Fruit fly (Drosophila melanogaster) whole organism, embryonic: ENCODE results near the gene Rab39.
A peak's percentile ranks its signal among the peaks of the same experiment; 100 is the strongest.

ENCODE experiments used
- Adf1 ChIP-seq: fragments of 200-800 bp; sonication (Bioruptor generic); IDR thresholded peaks from 2 replicates; pipeline ENCODE4 v1.3.6; 2022; ENCODE audit warnings: missing biosample characterization, missing genetic modification characterization
- Asciz ChIP-seq: fragments of 200-800 bp; sonication (Bioruptor generic); optimal IDR thresholded peaks from 2 replicates; lab custom pipeline; 2017; ENCODE audit warnings: missing biosample characterization, mild to moderate bottlenecking, missing genetic modification characterization, missing genetic modification reagents
- Atf3 ChIP-seq: fragments of 200-800 bp; sonication (Bioruptor generic); optimal IDR thresholded peaks from 3 replicates; lab custom pipeline; 2016; ENCODE audit warnings: missing biosample characterization, missing genetic modification characterization
- B-H1 ChIP-seq: fragments of 200-800 bp; sonication (Bioruptor generic); IDR thresholded peaks from 3 replicates; pipeline ENCODE4 v1.3.6; 2022; ENCODE audit warnings: missing biosample characterization, missing genetic modification characterization
- Bdp1 ChIP-seq: fragments of 200-800 bp; sonication (Bioruptor generic); optimal IDR thresholded peaks from 3 replicates; lab custom pipeline; 2016; ENCODE audit warnings: missing biosample characterization, missing genetic modification characterization
- BtbVII ChIP-seq: fragments of 200-800 bp; sonication (Bioruptor generic); optimal IDR thresholded peaks from 3 replicates; lab custom pipeline; 2017; ENCODE audit warnings: missing biosample characterization, mild to moderate bottlenecking, missing genetic modification characterization
- CG10654 ChIP-seq: fragments of 200-800 bp; sonication (Bioruptor generic); optimal IDR thresholded peaks from 2 replicates; lab custom pipeline; 2016; ENCODE audit warnings: missing biosample characterization, missing genetic modification characterization
- CG11093 ChIP-seq: fragments of 200-800 bp; sonication (Bioruptor generic); IDR thresholded peaks from 3 replicates; pipeline ENCODE4 v1.3.6; 2022; ENCODE audit warnings: missing biosample characterization, missing genetic modification characterization
- CG11398 ChIP-seq: fragments of 200-800 bp; sonication (Bioruptor generic); optimal IDR thresholded peaks from 2 replicates; lab custom pipeline; 2016; ENCODE audit warnings: missing biosample characterization, missing genetic modification characterization
- CG12104 ChIP-seq: fragments of 200-800 bp; sonication (Bioruptor generic); optimal IDR thresholded peaks from 3 replicates; lab custom pipeline; 2016; ENCODE audit warnings: missing biosample characterization, missing genetic modification characterization
- CG1233 ChIP-seq: fragments of 200-800 bp; sonication (Bioruptor generic); optimal IDR thresholded peaks from 4 replicates; lab custom pipeline; 2018; ENCODE audit warnings: missing biosample characterization, mild to moderate bottlenecking, missing genetic modification characterization
- CG15269 ChIP-seq: fragments of 200-800 bp; sonication (Bioruptor generic); optimal IDR thresholded peaks from 2 replicates; lab custom pipeline; 2018; ENCODE audit warnings: missing biosample characterization, mild to moderate bottlenecking, missing genetic modification characterization, moderate library complexity
- CG2199 ChIP-seq: fragments of 200-800 bp; sonication (Bioruptor generic); IDR thresholded peaks from 3 replicates; pipeline ENCODE4 v1.3.6; 2022; ENCODE audit warnings: missing biosample characterization, missing genetic modification characterization
- CG2712 ChIP-seq: fragments of 200-800 bp; optimal IDR thresholded peaks from 3 replicates; lab custom pipeline; 2019; ENCODE audit warnings: missing biosample characterization, mild to moderate bottlenecking, missing genetic modification characterization, moderate library complexity
- CG31365 ChIP-seq: fragments of 200-800 bp; sonication (Bioruptor generic); optimal IDR thresholded peaks from 2 replicates; lab custom pipeline; 2018; ENCODE audit warnings: missing biosample characterization, mild to moderate bottlenecking, missing genetic modification characterization
- CG3163 ChIP-seq: fragments of 200-800 bp; sonication (Bioruptor generic); optimal IDR thresholded peaks from 3 replicates; lab custom pipeline; 2016; ENCODE audit warnings: missing biosample characterization, missing genetic modification characterization
- CG32767 ChIP-seq: fragments of 200-800 bp; sonication (Bioruptor generic); IDR thresholded peaks from 2 replicates; pipeline ENCODE4 v1.3.6; 2022; ENCODE audit warnings: missing biosample characterization, missing genetic modification characterization
- CG3281 ChIP-seq: fragments of 200-800 bp; sonication (Bioruptor generic); optimal IDR thresholded peaks from 3 replicates; lab custom pipeline; 2017; ENCODE audit warnings: missing biosample characterization, mild to moderate bottlenecking, missing genetic modification characterization
- CG33557 ChIP-seq: fragments of 200-800 bp; sonication (Bioruptor generic); optimal IDR thresholded peaks from 2 replicates; lab custom pipeline; 2019; ENCODE audit warnings: missing biosample characterization, mild to moderate bottlenecking, missing genetic modification characterization, moderate library complexity
- CG3847 ChIP-seq: fragments of 200-800 bp; sonication (Bioruptor generic); IDR thresholded peaks from 2 replicates; pipeline ENCODE4 v1.3.6; 2022; ENCODE audit warnings: missing biosample characterization, missing genetic modification characterization
- CG4328 ChIP-seq: fragments of 200-800 bp; sonication (Bioruptor generic); optimal IDR thresholded peaks from 3 replicates; lab custom pipeline; 2017; ENCODE audit warnings: missing biosample characterization, missing genetic modification reagents, missing genetic modification characterization
- D19B ChIP-seq: fragments of 200-800 bp; sonication (Bioruptor generic); optimal IDR thresholded peaks from 2 replicates; lab custom pipeline; 2017; ENCODE audit warnings: missing biosample characterization, mild to moderate bottlenecking, missing genetic modification characterization
- Fer3 ChIP-seq: fragments of 200-800 bp; sonication (Bioruptor generic); optimal IDR thresholded peaks from 2 replicates; lab custom pipeline; 2018; ENCODE audit warnings: missing biosample characterization, mild to moderate bottlenecking, missing genetic modification characterization, moderate library complexity
- GATAe ChIP-seq: fragments of 200-800 bp; sonication (Bioruptor generic); conservative IDR thresholded peaks from 2 replicates; pipeline ENCODE4 v1.3.6; 2022; ENCODE audit warnings: missing biosample characterization, missing genetic modification characterization
- H2.0 ChIP-seq: fragments of 200-800 bp; sonication (Bioruptor generic); IDR thresholded peaks from 2 replicates; pipeline ENCODE4 v1.3.6; 2022; ENCODE audit warnings: missing biosample characterization, missing genetic modification characterization
- HLH4C ChIP-seq: fragments of 200-800 bp; sonication (Bioruptor generic); IDR thresholded peaks from 3 replicates; pipeline ENCODE4 v1.3.6; 2022; ENCODE audit warnings: missing biosample characterization, missing genetic modification characterization; ENCODE audit not compliant: partially characterized antibody
- HLH54F ChIP-seq: fragments of 200-800 bp; sonication (Bioruptor generic); optimal IDR thresholded peaks from 3 replicates; lab custom pipeline; 2016; ENCODE audit warnings: missing biosample characterization, missing genetic modification characterization
- Hr39 ChIP-seq: fragments of >200 bp; optimal IDR thresholded peaks from 2 replicates; lab custom pipeline; 2017
- Lim3 ChIP-seq: fragments of 200-800 bp; sonication (Bioruptor generic); IDR thresholded peaks from 2 replicates; pipeline ENCODE4 v1.3.6; 2022; ENCODE audit warnings: missing biosample characterization, missing genetic modification characterization
- Mad ChIP-seq: fragments of 200-800 bp; sonication (Bioruptor generic); optimal IDR thresholded peaks from 2 replicates; lab custom pipeline; 2016; ENCODE audit warnings: missing biosample characterization, missing genetic modification characterization
- Sox100B ChIP-seq: fragments of 200-800 bp; sonication (Bioruptor generic); optimal IDR thresholded peaks from 3 replicates; lab custom pipeline; 2018; ENCODE audit warnings: missing biosample characterization, mild to moderate bottlenecking, missing genetic modification characterization
- Sry-δ ChIP-seq: fragments of 200-800 bp; sonication (Bioruptor generic); optimal IDR thresholded peaks from 2 replicates; lab custom pipeline; 2016; ENCODE audit warnings: missing biosample characterization, missing genetic modification characterization
- al ChIP-seq: fragments of 200-800 bp; sonication (Bioruptor generic); IDR thresholded peaks from 2 replicates; pipeline ENCODE4 v1.3.6; 2022; ENCODE audit warnings: missing biosample characterization, missing genetic modification characterization
- az2 ChIP-seq: fragments of 200-800 bp; sonication (Bioruptor generic); optimal IDR thresholded peaks from 3 replicates; lab custom pipeline; 2016; ENCODE audit warnings: missing biosample characterization, missing genetic modification characterization
- bab2 ChIP-seq: fragments of 200-800 bp; sonication (Bioruptor generic); optimal IDR thresholded peaks from 2 replicates; lab custom pipeline; 2016; ENCODE audit warnings: missing biosample characterization, missing genetic modification characterization
- crc ChIP-seq: fragments of 200-800 bp; sonication (Bioruptor generic); optimal IDR thresholded peaks from 2 replicates; lab custom pipeline; 2016; ENCODE audit warnings: missing biosample characterization, missing genetic modification characterization
- disco-r ChIP-seq: fragments of 200-800 bp; sonication (Bioruptor generic); optimal IDR thresholded peaks from 2 replicates; lab custom pipeline; 2016; ENCODE audit warnings: missing biosample characterization, missing genetic modification characterization
- eve ChIP-seq, 2 experiments: fragments of >200 bp; optimal IDR thresholded peaks; 2 replicates each; lab custom pipeline; 2017; ENCODE audit warnings: missing biosample characterization in 2 of 2, missing genetic modification characterization in 2 of 2
- fu2 ChIP-seq: fragments of 200-800 bp; sonication (Bioruptor generic); optimal IDR thresholded peaks from 2 replicates; lab custom pipeline; 2016; ENCODE audit warnings: missing biosample characterization, missing genetic modification characterization
- insv ChIP-seq, 2 experiments: fragments of 200-800 bp; sonication (Bioruptor generic); optimal IDR thresholded peaks; 3 replicates each; lab custom pipeline; 2016 to 2018; ENCODE audit warnings: missing biosample characterization in 2 of 2, missing genetic modification characterization in 2 of 2
- jumu ChIP-seq: fragments of 200-800 bp; sonication (Bioruptor generic); optimal IDR thresholded peaks from 3 replicates; lab custom pipeline; 2016; ENCODE audit warnings: missing biosample characterization, missing genetic modification characterization
- nau ChIP-seq: fragments of 200-800 bp; sonication (Bioruptor generic); optimal IDR thresholded peaks from 3 replicates; lab custom pipeline; 2017; ENCODE audit warnings: missing biosample characterization, mild to moderate bottlenecking, missing genetic modification characterization, missing genetic modification reagents
- pfk ChIP-seq: fragments of 200-800 bp; sonication (Bioruptor generic); optimal IDR thresholded peaks from 2 replicates; lab custom pipeline; 2018; ENCODE audit warnings: missing biosample characterization, mild to moderate bottlenecking, missing genetic modification characterization, moderate library complexity
- repo ChIP-seq: fragments of 200-800 bp; sonication (Bioruptor generic); optimal IDR thresholded peaks from 2 replicates; lab custom pipeline; 2016; ENCODE audit warnings: missing biosample characterization, missing genetic modification characterization
- sc ChIP-seq, 3 experiments: fragments of >200 bp in 2 of 3; fragments of 200-800 bp in 1 of 3; sonication (Bioruptor generic) in 1 of 3; optimal IDR thresholded peaks; 2 replicates in 2 of 3; 3 replicates in 1 of 3; lab custom pipeline; 2017; ENCODE audit warnings: mild to moderate bottlenecking in 1 of 3, missing biosample characterization in 1 of 3, missing genetic modification characterization in 1 of 3, missing genetic modification reagents in 1 of 3
- slou ChIP-seq: fragments of 200-800 bp; sonication (Bioruptor generic); optimal IDR thresholded peaks from 3 replicates; lab custom pipeline; 2016; ENCODE audit warnings: missing biosample characterization, missing genetic modification characterization
- sug ChIP-seq: fragments of 200-800 bp; optimal IDR thresholded peaks from 2 replicates; lab custom pipeline; 2019; ENCODE audit warnings: missing biosample characterization, mild to moderate bottlenecking, missing genetic modification characterization, moderate library complexity
- trem ChIP-seq: fragments of 200-800 bp; optimal IDR thresholded peaks from 3 replicates; lab custom pipeline; 2019; ENCODE audit warnings: missing biosample characterization, mild to moderate bottlenecking, missing genetic modification characterization, moderate library complexity
- unpg ChIP-seq: fragments of 200-800 bp; sonication (Bioruptor generic); optimal IDR thresholded peaks from 3 replicates; lab custom pipeline; 2018; ENCODE audit warnings: missing biosample characterization, mild to moderate bottlenecking, missing genetic modification characterization, moderate library complexity
- vvl ChIP-seq: fragments of 200-800 bp; sonication (Bioruptor generic); IDR thresholded peaks from 2 replicates; pipeline ENCODE4 v1.3.6; 2022; ENCODE audit warnings: missing biosample characterization, missing genetic modification characterization
- zen ChIP-seq: fragments of 200-800 bp; sonication (Bioruptor generic); optimal IDR thresholded peaks from 3 replicates; lab custom pipeline; 2018; ENCODE audit warnings: missing biosample characterization, mild to moderate bottlenecking, missing genetic modification characterization, moderate library complexity
- zfh1 ChIP-seq: fragments of 200-800 bp; sonication (Bioruptor generic); IDR thresholded peaks from 3 replicates; pipeline ENCODE4 v1.3.6; 2022; ENCODE audit warnings: missing biosample characterization, missing genetic modification characterization

Gene Rab39

dm6 chrX:7692740-7693064 is 42.0 kb upstream of the Rab39 start (continued):
- TF ChIP-seq Adf1 (GFP tag; lab: Robert Waterston, UW) = peak; percentile 44; the same call in 1 of the 2 replicates
- TF ChIP-seq CG10654 (GFP tag; lab: Kevin White, UChicago) = peak; percentile 40
- no peak for TF ChIP-seq pfk
- TF ChIP-seq CG33557 (GFP tag; lab: Kevin White, UChicago) = no peak
- TF ChIP-seq CG31365 (tag; lab: Kevin White, UChicago) = peak; percentile 50
- no peak for TF ChIP-seq Bdp1 (GFP tag; lab: Kevin White, UChicago)
- TF ChIP-seq CG2712 = peak; percentile 64
- peak; percentile 41 for TF ChIP-seq Sox100B (GFP tag; lab: Kevin White, UChicago)
- peak; percentile 60 for TF ChIP-seq H2.0 (GFP tag; lab: Robert Waterston, UW)
- peak; percentile 75 for TF ChIP-seq zfh1 (GFP tag; lab: Robert Waterston, UW)
- 0 out of 3 replicates have a peak, but pooled peaks have one; percentile 12 for TF ChIP-seq CG11093 (GFP tag; lab: Robert Waterston, UW)
- peak; percentile 65 for TF ChIP-seq HLH54F
- peak; percentile 71 for TF ChIP-seq CG3847
- no peak for TF ChIP-seq zen (tag; lab: Kevin White, UChicago)
- peak; percentile 7 for TF ChIP-seq sug (tag; lab: Kevin White, UChicago)
- peak; percentile 47 for TF ChIP-seq fu2 (GFP tag; lab: Kevin White, UChicago)
- peak; percentile 8 for TF ChIP-seq D19B (GFP tag; lab: Kevin White, UChicago)
- no peak for TF ChIP-seq HLH4C (GFP tag; lab: Robert Waterston, UW)
- TF ChIP-seq CG2199 (GFP tag; lab: Robert Waterston, UW) = 0 out of 3 replicates have a peak, but pooled peaks have one; percentile 57
- peak; percentile 2 for TF ChIP-seq Atf3
- TF ChIP-seq jumu (GFP tag; lab: Kevin White, UChicago) = peak; percentile 62
- peak; percentile 43 for TF ChIP-seq slou (GFP tag; lab: Kevin White, UChicago)
- TF ChIP-seq Sry-δ (GFP tag; lab: Kevin White, UChicago) = peak; percentile 19
- peak; percentile 75 for TF ChIP-seq CG32767 (GFP tag; lab: Robert Waterston, UW)
- TF ChIP-seq Mad (GFP tag; lab: Kevin White, UChicago) = no peak
- TF ChIP-seq trem (tag; lab: Kevin White, UChicago) = peak; percentile 31
- peak; percentile 90 for TF ChIP-seq vvl (GFP tag; lab: Robert Waterston, UW)
- no peak for TF ChIP-seq Lim3 (GFP tag; lab: Robert Waterston, UW)
- no peak for TF ChIP-seq GATAe (GFP tag; lab: Robert Waterston, UW)
- TF ChIP-seq unpg (GFP tag; lab: Kevin White, UChicago) = peak; percentile 76
- peak; percentile 65 for TF ChIP-seq al (GFP tag; lab: Robert Waterston, UW)
- peak; percentile 47 for TF ChIP-seq disco-r (GFP tag; lab: Kevin White, UChicago)
- peak; percentile 38 for TF ChIP-seq CG1233
- peak; percentile 19 for TF ChIP-seq nau (GFP tag; lab: Kevin White, UChicago)
- no peak for TF ChIP-seq Hr39 (lab: Kevin White, UChicago)
- TF ChIP-seq CG11398 (GFP tag; lab: Kevin White, UChicago) = peak; percentile 33
- no peak for TF ChIP-seq eve (GFP tag; optimal IDR thresholded peaks at IDR 0.05; lab: Kevin White, UChicago)
- TF ChIP-seq crc (GFP tag; lab: Kevin White, UChicago) = peak; percentile 41
- TF ChIP-seq CG3163 (GFP tag; lab: Kevin White, UChicago) = peak; percentile 93
- peak; percentile 66 for TF ChIP-seq bab2 (GFP tag; lab: Kevin White, UChicago)
- peak; percentile 81 for TF ChIP-seq Fer3 (tag; lab: Kevin White, UChicago)
- TF ChIP-seq BtbVII (GFP tag; lab: Kevin White, UChicago) = peak; percentile 60
- no peak for TF ChIP-seq insv (GFP tag; optimal IDR thresholded peaks at IDR 0.05; lab: Kevin White, UChicago)
- peak; percentile 49; the same call in 2 of the 3 replicates for TF ChIP-seq B-H1 (GFP tag; lab: Robert Waterston, UW)
- peak; percentile 62 for TF ChIP-seq Asciz
- TF ChIP-seq repo (GFP tag; lab: Kevin White, UChicago) = peak; percentile 32
- peak; percentile 76 for TF ChIP-seq CG3281
- peak; percentile 54 for TF ChIP-seq az2 (GFP tag; lab: Kevin White, UChicago)
- TF ChIP-seq CG4328 (GFP tag; lab: Kevin White, UChicago) = no peak
- TF ChIP-seq sc (optimal IDR thresholded peaks at IDR 0.05; lab: Kevin White, UChicago) = no peak
- peak; percentile 17 for TF ChIP-seq sc (GFP tag; optimal IDR thresholded peaks at IDR 0.05; lab: Kevin White, UChicago)
- peak; percentile 3 for TF ChIP-seq CG12104 (GFP tag; lab: Kevin White, UChicago)
- TF ChIP-seq CG15269 = peak; percentile 71
